Fruit fly (Drosophila melanogaster): ENCODE measurements around the gene chico.

- no peak for TF ChIP-seq OdsH (GFP tag; optimal IDR thresholded peaks at IDR 0.05)
- TF ChIP-seq fru (GFP tag; optimal IDR thresholded peaks at IDR 0.05), result no peak
- no peak for TF ChIP-seq woc (GFP tag; optimal IDR thresholded peaks at IDR 0.05)
- TF ChIP-seq Hnf4 (GFP tag; optimal IDR thresholded peaks at IDR 0.05), result no peak
- TF ChIP-seq Dif (GFP tag; optimal IDR thresholded peaks at IDR 0.05; ENCODE audit: partially characterized antibody), result no peak
- no peak for TF ChIP-seq rgr (GFP tag; optimal IDR thresholded peaks at IDR 0.05)
- TF ChIP-seq Jra (GFP tag; optimal IDR thresholded peaks at IDR 0.05), result no peak
- no peak for TF ChIP-seq GATAd (GFP tag; optimal IDR thresholded peaks at IDR 0.05)
- TF ChIP-seq usp (GFP tag; optimal IDR thresholded peaks at IDR 0.05), result no peak
- no peak for TF ChIP-seq h (GFP tag; optimal IDR thresholded peaks at IDR 0.05)
- no peak for TF ChIP-seq Sp1 (GFP tag; optimal IDR thresholded peaks at IDR 0.05)
- TF ChIP-seq sv (GFP tag; optimal IDR thresholded peaks at IDR 0.05), result no peak
Measured at dm6 chr2L:10266511-10266910, 19.6 kb upstream of the chico start, which contains the start of gene CG4953.
